Worm (Caenorhabditis elegans): Measurements from ENCODE around the gene eef-1B.1.
"Not testable (repeated sequence)": the region's sequence is repeated elsewhere in the genome, so short reads cannot be mapped to it uniquely, and the experiment has no call there.

- TF ChIP-seq madf-3 (GFP tag; IDR thresholded peaks at IDR 0.05); attf-5 (GFP tag; optimal IDR thresholded peaks at IDR 0.05); Y79H2A.3 (GFP tag; conservative IDR thresholded peaks at IDR 0.05); snpc-4 (GFP tag; optimal IDR thresholded peaks at IDR 0.05); snpc-4 (tag; optimal IDR thresholded peaks at IDR 0.05); unc-62 (GFP tag; optimal IDR thresholded peaks at IDR 0.05); let-526 (GFP tag; IDR thresholded peaks at IDR 0.05); efl-1 (GFP tag; optimal IDR thresholded peaks at IDR 0.05); sdz-38 (tag; optimal IDR thresholded peaks at IDR 0.05): not testable (repeated sequence)
Observed at ce11 chrIII:7958922-7959609, 14.1 kb downstream of the eef-1B.1 start, which contains the start of gene F54H12.10.
